Fruit fly (Drosophila melanogaster): ENCODE data around the gene Atg6.

The Atg6 gene

dm6 chr3R:24079110-24079509 is 28.5 kb upstream of the Atg6 start:
- no peak for TF ChIP-seq tai (GFP tag; optimal IDR thresholded peaks at IDR 0.05)

dm6 chr3R:24073703-24074102 is 23.1 kb upstream of the Atg6 start:
- TF ChIP-seq HLH106 (tag; optimal IDR thresholded peaks at IDR 0.05) (no peak), Myc (optimal IDR thresholded peaks at IDR 0.05) (no peak), CG32264 (GFP tag; optimal IDR thresholded peaks at IDR 0.05) (no peak), Dif (GFP tag; optimal IDR thresholded peaks at IDR 0.05; ENCODE audit: partially characterized antibody) (no peak), sv (GFP tag; optimal IDR thresholded peaks at IDR 0.05) (no peak), br (GFP tag; optimal IDR thresholded peaks at IDR 0.05) (no peak), Jra (GFP tag; optimal IDR thresholded peaks at IDR 0.05) (no peak), dl (GFP tag; optimal IDR thresholded peaks at IDR 0.05; ENCODE audit: insufficient read depth in 1 of 2, partially characterized antibody in 2 of 2) (no peak), dsf (GFP tag; optimal IDR thresholded peaks at IDR 0.05; ENCODE audit: borderline replicate concordance) (no peak), sage (GFP tag; optimal IDR thresholded peaks at IDR 0.05) (no peak), dmrt93B (GFP tag; optimal IDR thresholded peaks at IDR 0.05) (no peak)

dm6 chr3R:24069965-24070364 is 19.4 kb upstream of the Atg6 start:
- TF ChIP-seq dsf (GFP tag; optimal IDR thresholded peaks at IDR 0.05; ENCODE audit: borderline replicate concordance) (no peak), HLH106 (tag; optimal IDR thresholded peaks at IDR 0.05) (no peak), Rel (GFP tag; optimal IDR thresholded peaks at IDR 0.05) (no peak), Rel (tag; optimal IDR thresholded peaks at IDR 0.05) (no peak), Mio (GFP tag; optimal IDR thresholded peaks at IDR 0.05) (no peak), Myc (optimal IDR thresholded peaks at IDR 0.05) (no peak), Hnf4 (GFP tag; optimal IDR thresholded peaks at IDR 0.05) (no peak), ey (GFP tag; optimal IDR thresholded peaks at IDR 0.05) (no peak), dmrt93B (GFP tag; optimal IDR thresholded peaks at IDR 0.05) (no peak), OdsH (GFP tag; optimal IDR thresholded peaks at IDR 0.05) (no peak), fru (GFP tag; optimal IDR thresholded peaks at IDR 0.05) (no peak), CrebA (GFP tag; optimal IDR thresholded peaks at IDR 0.05; ENCODE audit: borderline replicate concordance) (no peak), lola (GFP tag; optimal IDR thresholded peaks at IDR 0.05) (no peak), rgr (GFP tag; optimal IDR thresholded peaks at IDR 0.05) (no peak)

dm6 chr3R:24068830-24069229 is 18.2 kb upstream of the Atg6 start:
- no peak for TF ChIP-seq HLH106 (tag; optimal IDR thresholded peaks at IDR 0.05)
- TF ChIP-seq brk (GFP tag; optimal IDR thresholded peaks at IDR 0.05): no peak
- no peak for TF ChIP-seq sv (GFP tag; optimal IDR thresholded peaks at IDR 0.05)
- TF ChIP-seq dsf (GFP tag; optimal IDR thresholded peaks at IDR 0.05; ENCODE audit: borderline replicate concordance): no peak
- TF ChIP-seq fru (GFP tag; optimal IDR thresholded peaks at IDR 0.05): no peak
- TF ChIP-seq pan (optimal IDR thresholded peaks at IDR 0.05): no peak
- no peak for TF ChIP-seq ey (GFP tag; optimal IDR thresholded peaks at IDR 0.05)
- no peak for TF ChIP-seq woc (GFP tag; optimal IDR thresholded peaks at IDR 0.05)
- no peak for TF ChIP-seq br (GFP tag; optimal IDR thresholded peaks at IDR 0.05)
- no peak for TF ChIP-seq OdsH (GFP tag; optimal IDR thresholded peaks at IDR 0.05)
- TF ChIP-seq dl (GFP tag; optimal IDR thresholded peaks at IDR 0.05; ENCODE audit: insufficient read depth in 1 of 2, partially characterized antibody in 2 of 2): no peak
- no peak for TF ChIP-seq Abd-B (GFP tag; optimal IDR thresholded peaks at IDR 0.05)
- no peak for TF ChIP-seq Myc (optimal IDR thresholded peaks at IDR 0.05)
- TF ChIP-seq psq (GFP tag; optimal IDR thresholded peaks at IDR 0.05): no peak
- TF ChIP-seq Dif (GFP tag; optimal IDR thresholded peaks at IDR 0.05; ENCODE audit: partially characterized antibody): no peak
- TF ChIP-seq Hr83 (GFP tag; optimal IDR thresholded peaks at IDR 0.05; ENCODE audit: poor library complexity, severe bottlenecking): no peak
- no peak for TF ChIP-seq Mio (GFP tag; optimal IDR thresholded peaks at IDR 0.05)
- TF ChIP-seq dmrt93B (GFP tag; optimal IDR thresholded peaks at IDR 0.05): no peak

dm6 chr3R:24065718-24066117 is 15.1 kb upstream of the Atg6 start:
- TF ChIP-seq h (GFP tag; optimal IDR thresholded peaks at IDR 0.05): no peak
- TF ChIP-seq Hnf4 (GFP tag; optimal IDR thresholded peaks at IDR 0.05): no peak
- TF ChIP-seq usp (GFP tag; optimal IDR thresholded peaks at IDR 0.05): no peak
- no peak for TF ChIP-seq dmrt93B (GFP tag; optimal IDR thresholded peaks at IDR 0.05)
- TF ChIP-seq tai (GFP tag; optimal IDR thresholded peaks at IDR 0.05): no peak
- TF ChIP-seq GATAd (GFP tag; optimal IDR thresholded peaks at IDR 0.05): no peak
- no peak for TF ChIP-seq HLH106 (tag; optimal IDR thresholded peaks at IDR 0.05)
- no peak for TF ChIP-seq brk (GFP tag; optimal IDR thresholded peaks at IDR 0.05)
- TF ChIP-seq Hr83 (GFP tag; optimal IDR thresholded peaks at IDR 0.05; ENCODE audit: poor library complexity, severe bottlenecking): no peak
- TF ChIP-seq rgr (GFP tag; optimal IDR thresholded peaks at IDR 0.05): no peak
- no peak for TF ChIP-seq foxo (GFP tag; optimal IDR thresholded peaks at IDR 0.05)
- no peak for TF ChIP-seq CG32264 (GFP tag; optimal IDR thresholded peaks at IDR 0.05)
- no peak for TF ChIP-seq sage (GFP tag; optimal IDR thresholded peaks at IDR 0.05)
- no peak for TF ChIP-seq br (GFP tag; optimal IDR thresholded peaks at IDR 0.05)
